Worm (Caenorhabditis elegans): ENCODE measurements around the gene myo-3.

Gene myo-3

ce11 chrV:12179338-12179737, 54.8 kb downstream of the myo-3 start, which contains the start of gene clec-224:
Gene clec-224 (minus strand): TSS chrV:12179438.
- TF ChIP-seq unc-62 (GFP tag; optimal IDR thresholded peaks at IDR 0.05 in 1 of 2) (peak in 1 of 2 experiments; percentile 47), unc-62 (tag; optimal IDR thresholded peaks at IDR 0.05) (no peak), nhr-102 (tag; optimal IDR thresholded peaks at IDR 0.05) (no peak)
